Worm (Caenorhabditis elegans): ENCODE measurements around the gene oct-2.
A peak's percentile ranks its signal among the peaks of the same experiment; 100 is the strongest.

Gene oct-2

DNA sequence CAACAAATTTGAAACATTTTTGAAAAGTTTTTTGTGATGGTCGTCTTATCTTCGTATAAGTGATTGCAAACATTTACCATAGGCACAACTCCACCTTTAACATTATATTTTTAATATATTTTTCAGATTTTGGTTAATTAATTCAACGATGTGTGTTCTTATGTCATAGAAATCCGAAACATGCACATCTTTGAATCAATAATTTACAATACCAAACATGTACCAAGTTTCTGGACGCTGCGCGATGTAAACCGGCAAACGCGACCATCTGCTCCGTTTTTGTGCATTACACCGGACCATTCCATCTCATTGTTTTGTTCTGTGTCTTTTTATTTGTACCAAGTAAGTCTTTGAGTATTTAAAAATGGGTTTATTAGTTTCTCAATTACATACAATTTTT is 11.3 kb downstream of the oct-2 start, which contains the start of gene pgp-4:
Gene pgp-4 (plus strand): TSS at position 301 of the 400 bp plus-strand sequence.
- TF ChIP-seq ama-1 (optimal IDR thresholded peaks at IDR 0.05) = no peak
- TF ChIP-seq rbr-2 (tag; optimal IDR thresholded peaks at IDR 0.05) = no peak
- no peak for TF ChIP-seq lsy-2 (tag; optimal IDR thresholded peaks at IDR 0.05)
- no peak for TF ChIP-seq T20F7.1 (GFP tag; optimal IDR thresholded peaks at IDR 0.05)
- no peak for TF ChIP-seq mdl-1 (tag; optimal IDR thresholded peaks at IDR 0.05)
- TF ChIP-seq mxl-3 (GFP tag; optimal IDR thresholded peaks at IDR 0.05) = no peak
- no peak for TF ChIP-seq fkh-10 (GFP tag; optimal IDR thresholded peaks at IDR 0.05)
- no peak for TF ChIP-seq nhr-28 (tag; optimal IDR thresholded peaks at IDR 0.05)
- no peak for TF ChIP-seq mxl-2 (GFP tag; conservative IDR thresholded peaks at IDR 0.05)

DNA sequence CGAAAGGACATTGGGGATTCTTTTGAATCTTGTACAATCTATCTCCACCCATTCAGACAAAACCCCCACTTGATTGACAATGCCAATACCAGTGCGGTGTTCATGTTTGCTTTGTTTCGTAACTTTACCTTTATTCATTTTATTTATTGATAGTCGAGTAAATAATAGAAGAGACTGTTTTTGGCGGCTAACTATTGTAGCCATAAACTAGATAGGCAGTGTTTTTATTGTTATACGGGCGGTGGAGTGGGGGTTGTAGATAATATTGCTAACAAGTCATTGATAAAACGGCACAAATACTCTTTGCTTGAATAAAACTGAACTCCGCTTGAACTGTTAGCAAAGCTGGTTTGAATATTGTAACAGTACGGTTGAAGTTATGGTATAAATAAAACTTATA is 18.7 kb downstream of the oct-2 start:
- no peak for TF ChIP-seq unc-62 (GFP tag; optimal IDR thresholded peaks at IDR 0.05 in 1 of 2)
- TF ChIP-seq unc-62 (tag; optimal IDR thresholded peaks at IDR 0.05) = no peak
- no peak for TF ChIP-seq mdl-1 (tag; optimal IDR thresholded peaks at IDR 0.05)
- peak; percentile 71 for TF ChIP-seq php-3 (GFP tag; IDR thresholded peaks at IDR 0.05)
- TF ChIP-seq snpc-1.2 (GFP tag; IDR thresholded peaks at IDR 0.05) = no peak
- TF ChIP-seq lim-7 (GFP tag; IDR thresholded peaks at IDR 0.05) = no peak
- TF ChIP-seq T20F7.1 (GFP tag; optimal IDR thresholded peaks at IDR 0.05) = no peak
- TF ChIP-seq dve-1 (tag; optimal IDR thresholded peaks at IDR 0.05; ENCODE audit: insufficient read depth) = peak; percentile 61
- TF ChIP-seq nhr-28 (tag; optimal IDR thresholded peaks at IDR 0.05) = peak; percentile 51
- no peak for TF ChIP-seq lin-29 (GFP tag; IDR thresholded peaks at IDR 0.05)
- no peak for TF ChIP-seq ZK337.2 (GFP tag; IDR thresholded peaks at IDR 0.05)
- TF ChIP-seq tag-97 (GFP tag; IDR thresholded peaks at IDR 0.05) = no peak
- peak; percentile 4 for TF ChIP-seq hlh-11 (tag; optimal IDR thresholded peaks at IDR 0.05)
- TF ChIP-seq zip-2 (tag; optimal IDR thresholded peaks at IDR 0.05) = no peak
- TF ChIP-seq daf-16 (GFP tag; optimal IDR thresholded peaks at IDR 0.05) = no peak
- TF ChIP-seq daf-16 (tag; optimal IDR thresholded peaks at IDR 0.05) = peak; percentile 83

DNA sequence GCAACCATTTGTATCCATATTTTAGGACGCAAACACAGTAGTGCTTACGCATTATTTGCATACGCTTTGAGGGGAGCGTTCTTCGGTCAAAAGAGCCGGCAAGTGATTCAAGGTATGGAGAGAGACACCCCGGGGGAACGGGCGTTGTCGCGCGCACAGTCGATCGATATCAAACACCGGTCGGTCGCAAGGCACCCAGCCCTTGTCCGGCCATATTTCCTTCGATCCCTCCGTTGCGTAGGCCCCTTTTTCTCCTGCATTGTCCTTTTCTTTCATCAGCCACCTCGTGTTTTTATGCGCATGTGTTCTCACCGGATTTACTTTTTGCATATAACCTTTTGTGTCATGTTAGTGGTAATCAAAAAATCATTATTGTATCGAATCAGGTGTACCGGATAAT is 19.7 kb downstream of the oct-2 start:
- TF ChIP-seq Y75B8A.6 (GFP tag; IDR thresholded peaks at IDR 0.05) (no peak), egl-43 (GFP tag; IDR thresholded peaks at IDR 0.05) (no peak), zag-1 (tag; optimal IDR thresholded peaks at IDR 0.05) (no peak), duxl-1 (tag; optimal IDR thresholded peaks at IDR 0.05; ENCODE audit: poor library complexity) (no peak), daf-19 (GFP tag; conservative IDR thresholded peaks at IDR 0.05) (no peak), mxl-3 (GFP tag; optimal IDR thresholded peaks at IDR 0.05) (no peak), zfp-2 (tag; optimal IDR thresholded peaks at IDR 0.05) (no peak), madf-5 (GFP tag; IDR thresholded peaks at IDR 0.05) (no peak), ceh-28 (tag; optimal IDR thresholded peaks at IDR 0.05) (no peak), cey-2 (tag; optimal IDR thresholded peaks at IDR 0.05; ENCODE audit: borderline replicate concordance, insufficient read depth) (no peak), F44E2.7 (GFP tag; IDR thresholded peaks at IDR 0.05) (no peak), F26F4.8 (GFP tag; conservative IDR thresholded peaks at IDR 0.05) (no peak), lim-7 (GFP tag; IDR thresholded peaks at IDR 0.05) (no peak), unc-130 (GFP tag; optimal IDR thresholded peaks at IDR 0.05) (no peak), nhr-25 (tag; optimal IDR thresholded peaks at IDR 0.05; ENCODE audit: borderline replicate concordance, insufficient read depth) (no peak), lin-39 (tag; optimal IDR thresholded peaks at IDR 0.05) (no peak)

DNA sequence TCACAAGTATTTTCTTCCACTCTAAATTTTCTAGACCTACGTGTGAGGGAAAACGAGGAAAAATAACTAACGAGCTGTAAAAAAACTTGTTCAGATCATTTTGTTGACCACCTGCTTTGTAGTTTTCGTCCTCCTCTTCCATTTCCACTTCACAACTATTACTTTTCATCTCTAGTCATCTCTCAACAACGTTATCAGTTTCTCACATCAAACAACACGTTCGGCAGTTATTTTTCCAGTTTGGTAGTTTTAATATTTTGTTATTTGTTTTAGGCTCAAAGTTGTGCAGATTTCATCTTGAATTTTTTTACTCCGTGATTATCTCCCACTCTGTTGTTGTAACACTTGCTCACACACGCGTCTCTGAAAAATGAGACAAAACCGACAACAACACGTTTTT is 20.8 kb downstream of the oct-2 start:
- TF ChIP-seq pqm-1 (tag; optimal IDR thresholded peaks at IDR 0.05) (no peak), aha-1 (tag) (peak; percentile 49), daf-16 (GFP tag; optimal IDR thresholded peaks at IDR 0.05) (peak in 1 of 2 experiments; percentile 88), daf-16 (tag; optimal IDR thresholded peaks at IDR 0.05) (peak; percentile 60), spr-1 (tag; optimal IDR thresholded peaks at IDR 0.05) (no peak), dmd-6 (GFP tag; IDR thresholded peaks at IDR 0.05) (peak; percentile 11; the same call in 1 of the 2 replicates), dmd-8 (GFP tag; IDR thresholded peaks at IDR 0.05) (no peak), dve-1 (tag; optimal IDR thresholded peaks at IDR 0.05; ENCODE audit: insufficient read depth) (peak; percentile 20), nhr-28 (tag; optimal IDR thresholded peaks at IDR 0.05) (peak; percentile 73), hif-1 (tag; optimal IDR thresholded peaks at IDR 0.05) (no peak)

Measured in whole organism, L4 larva.